Fruit fly (Drosophila melanogaster) Kc167 (cell line): ENCODE measurements around the gene CG11498.

Experiments used
- Myc ChIP-seq: fragments of >200 bp; optimal IDR thresholded peaks from 2 replicates; lab custom pipeline; 2017; ENCODE audit warnings: missing external identifiers
- Sin3A ChIP-seq: fragments of >200 bp; optimal IDR thresholded peaks from 2 replicates; lab custom pipeline; 2018; ENCODE audit warnings: missing external identifiers
- h ChIP-seq: fragments of >200 bp; optimal IDR thresholded peaks from 3 replicates; lab custom pipeline; 2018; ENCODE audit warnings: missing external identifiers
- psq ChIP-seq: fragments of >200 bp; optimal IDR thresholded peaks from 2 replicates; lab custom pipeline; 2017; ENCODE audit warnings: missing external identifiers
- ttk ChIP-seq: sonication (Bioruptor generic); optimal IDR thresholded peaks from 2 replicates; lab custom pipeline; 2017; ENCODE audit warnings: missing external identifiers

dm6 chr3R:30189836-30190235 is 29.6 kb upstream of the CG11498 start:
- TF ChIP-seq Myc (lab: Kevin White, UChicago) (no peak), ttk (lab: Kevin White, UChicago) (no peak), psq (no peak), Sin3A (no peak), h (lab: Kevin White, UChicago) (no peak)
